Worm (Caenorhabditis elegans): ENCODE results near the gene F57H12.6.

Gene F57H12.6

ce11 chrIV:7940919-7941318 lies 35.2 kb downstream of the F57H12.6 start, which contains the start of gene exc-9:
Gene exc-9, minus strand, starts transcription at chrIV:7941019.
- TF ChIP-seq alr-1 (tag; optimal IDR thresholded peaks at IDR 0.05) (no peak), nhr-23 (tag; optimal IDR thresholded peaks at IDR 0.05) (no peak), unc-62 (GFP tag; optimal IDR thresholded peaks at IDR 0.05) (no peak), C34F6.9 (tag; optimal IDR thresholded peaks at IDR 0.05) (no peak), nhr-77 (tag; optimal IDR thresholded peaks at IDR 0.05) (no peak), unc-39 (tag; optimal IDR thresholded peaks at IDR 0.05) (no peak), nhr-11 (tag; optimal IDR thresholded peaks at IDR 0.05) (no peak)

- TF ChIP-seq crh-2 (tag; optimal IDR thresholded peaks at IDR 0.05) (no peak), snpc-4 (tag; optimal IDR thresholded peaks at IDR 0.05) (no peak), ztf-11 (tag; optimal IDR thresholded peaks at IDR 0.05) (no peak), sem-4 (tag; optimal IDR thresholded peaks at IDR 0.05) (no peak), mab-5 (tag; optimal IDR thresholded peaks at IDR 0.05) (no peak), zag-1 (tag; optimal IDR thresholded peaks at IDR 0.05) (no peak), ceh-16 (tag; optimal IDR thresholded peaks at IDR 0.05) (no peak), unc-55 (GFP tag; optimal IDR thresholded peaks at IDR 0.05) (no peak), skn-1 (tag; optimal IDR thresholded peaks at IDR 0.05) (no peak), ceh-82 (tag; optimal IDR thresholded peaks at IDR 0.05) (no peak), ama-1 (optimal IDR thresholded peaks at IDR 0.05) (no peak)
These were observed 37.3 kb downstream of the F57H12.6 start, which contains the start of gene F20D12.7 for ce11 chrIV:7938834-7939233. Gene F20D12.7, minus strand, starts transcription at chrIV:7938934.

ce11 chrIV:7933733-7934132 lies 42.4 kb downstream of the F57H12.6 start, which contains the start of gene bbs-2:
Gene bbs-2, plus strand, starts transcription at chrIV:7934033.
- TF ChIP-seq unc-62 (GFP tag; optimal IDR thresholded peaks at IDR 0.05) (no peak), sem-4 (tag; optimal IDR thresholded peaks at IDR 0.05) (no peak), lsy-2 (tag; optimal IDR thresholded peaks at IDR 0.05) (no peak), nhr-6 (tag; optimal IDR thresholded peaks at IDR 0.05) (no peak), elt-1 (tag; optimal IDR thresholded peaks at IDR 0.05) (no peak), mdl-1 (tag; optimal IDR thresholded peaks at IDR 0.05) (no peak), nhr-237 (tag; optimal IDR thresholded peaks at IDR 0.05) (no peak)

- TF ChIP-seq zag-1 (tag; optimal IDR thresholded peaks at IDR 0.05), result no peak
- TF ChIP-seq crh-2 (tag; optimal IDR thresholded peaks at IDR 0.05), result no peak
- TF ChIP-seq nhr-11 (tag; optimal IDR thresholded peaks at IDR 0.05), result no peak
These were observed 44.2 kb downstream of the F57H12.6 start for ce11 chrIV:7931873-7932272.

ce11 chrIV:7927852-7928251 lies 48.3 kb downstream of the F57H12.6 start, which contains the start of gene gcy-8:
Gene gcy-8, plus strand, starts transcription at chrIV:7928152.
- TF ChIP-seq nhr-10 (tag; optimal IDR thresholded peaks at IDR 0.05) (no peak), elt-3 (tag; optimal IDR thresholded peaks at IDR 0.05) (no peak), C34F6.9 (tag; optimal IDR thresholded peaks at IDR 0.05) (no peak), unc-55 (GFP tag; optimal IDR thresholded peaks at IDR 0.05) (no peak), snpc-4 (tag; optimal IDR thresholded peaks at IDR 0.05) (no peak), nhr-23 (tag; optimal IDR thresholded peaks at IDR 0.05) (no peak), ama-1 (optimal IDR thresholded peaks at IDR 0.05) (no peak), lin-39 (tag; optimal IDR thresholded peaks at IDR 0.05) (no peak)

ce11 chrIV:7927218-7927617 lies 48.9 kb downstream of the F57H12.6 start, which contains the start of gene C49H3.12:
Gene C49H3.12, minus strand, starts transcription at chrIV:7927318.
- TF ChIP-seq unc-62 (GFP tag; optimal IDR thresholded peaks at IDR 0.05), result no peak
- TF ChIP-seq dmd-4 (tag; optimal IDR thresholded peaks at IDR 0.05), result no peak
- no peak for TF ChIP-seq F13H6.1 (tag; optimal IDR thresholded peaks at IDR 0.05)
- no peak for TF ChIP-seq snpc-4 (tag; optimal IDR thresholded peaks at IDR 0.05)
- TF ChIP-seq aly-2 (tag; optimal IDR thresholded peaks at IDR 0.05), result no peak
- no peak for TF ChIP-seq sma-9 (GFP tag; optimal IDR thresholded peaks at IDR 0.05)
- TF ChIP-seq sma-9 (tag; optimal IDR thresholded peaks at IDR 0.05), result no peak
- TF ChIP-seq lin-11 (tag; optimal IDR thresholded peaks at IDR 0.05), result no peak
- TF ChIP-seq blmp-1 (tag; optimal IDR thresholded peaks at IDR 0.05; ENCODE audit: insufficient read depth), result no peak
- TF ChIP-seq egl-27 (tag; optimal IDR thresholded peaks at IDR 0.05), result no peak
- no peak for TF ChIP-seq elt-3 (tag; optimal IDR thresholded peaks at IDR 0.05)
- TF ChIP-seq sem-4 (tag; optimal IDR thresholded peaks at IDR 0.05), result no peak
- no peak for TF ChIP-seq nhr-129 (tag; optimal IDR thresholded peaks at IDR 0.05)
- no peak for TF ChIP-seq nhr-23 (tag; optimal IDR thresholded peaks at IDR 0.05)
- no peak for TF ChIP-seq lsy-2 (tag; optimal IDR thresholded peaks at IDR 0.05)
- no peak for TF ChIP-seq nhr-11 (tag; optimal IDR thresholded peaks at IDR 0.05)
- TF ChIP-seq C34F6.9 (tag; optimal IDR thresholded peaks at IDR 0.05), result no peak
- no peak for TF ChIP-seq mab-5 (tag; optimal IDR thresholded peaks at IDR 0.05)

All from whole organism, L2 larva.